Worm (Caenorhabditis elegans) whole organism, L1 larva: ENCODE results near the gene T05H10.8.
A peak's percentile ranks its signal among the peaks of the same experiment; 100 is the strongest.

Experiments
- C04F5.9 ChIP-seq: sonication (generic microtip); optimal IDR thresholded peaks from 2 replicates; lab custom pipeline; 2016; ENCODE audit warnings: missing genetic modification characterization, missing compliant biosample characterization
- C16A3.4 ChIP-seq: fragments of 150-350 bp; optimal IDR thresholded peaks from 2 replicates; lab custom pipeline; 2014; ENCODE audit warnings: missing biosample characterization, missing genetic modification characterization
- C34B4.2 ChIP-seq: sonication (generic microtip); optimal IDR thresholded peaks from 2 replicates; lab custom pipeline; 2017; ENCODE audit warnings: mild to moderate bottlenecking, missing genetic modification characterization, missing compliant biosample characterization
- Y116A8C.19 ChIP-seq: sonication (generic microtip); optimal IDR thresholded peaks from 2 replicates; lab custom pipeline; 2016; ENCODE audit warnings: missing compliant biosample characterization, missing genetic modification characterization, borderline replicate concordance
- aha-1 ChIP-seq: fragments of 150-350 bp; optimal IDR thresholded peaks from 2 replicates; lab custom pipeline; 2014; ENCODE audit warnings: missing biosample characterization, missing genetic modification characterization
- alr-1 ChIP-seq: fragments of 200-800 bp; sonication (Bioruptor generic); optimal IDR thresholded peaks from 2 replicates; lab custom pipeline; 2018; ENCODE audit warnings: borderline replicate concordance, mild to moderate bottlenecking, missing genetic modification characterization, missing compliant biosample characterization
- aly-2 ChIP-seq: fragments of 150-350 bp; optimal IDR thresholded peaks from 2 replicates; lab custom pipeline; 2014; ENCODE audit warnings: missing biosample characterization, missing genetic modification characterization
- ama-1 ChIP-seq: fragments of 150-350 bp; optimal IDR thresholded peaks from 2 replicates; lab custom pipeline; 2014
- blmp-1 ChIP-seq: fragments of 150-350 bp; optimal IDR thresholded peaks from 2 replicates; lab custom pipeline; 2014; ENCODE audit warnings: missing biosample characterization, missing genetic modification characterization
- ceh-8 ChIP-seq: fragments of 200-800 bp; sonication (Bioruptor generic); optimal IDR thresholded peaks from 2 replicates; lab custom pipeline; 2018; ENCODE audit warnings: mild to moderate bottlenecking, missing genetic modification characterization, moderate library complexity, missing compliant biosample characterization
- dpl-1 ChIP-seq, 3 experiments: fragments of 150-350 bp in 2 of 3; sonication (generic microtip) in 1 of 3; optimal IDR thresholded peaks; 2 replicates each; lab custom pipeline; 2014 to 2017; ENCODE audit warnings: missing biosample characterization in 3 of 3, missing genetic modification characterization in 3 of 3, missing genetic modification reagents in 3 of 3
- efl-3 ChIP-seq: fragments of 200-800 bp; sonication (Bioruptor generic); optimal IDR thresholded peaks from 2 replicates; lab custom pipeline; 2018; ENCODE audit warnings: mild to moderate bottlenecking, missing genetic modification characterization, missing compliant biosample characterization
- elt-3 ChIP-seq, 6 experiments: fragments of 150-350 bp in 1 of 6; sonication (generic microtip); optimal IDR thresholded peaks; 2 replicates each; lab custom pipeline; 2017 to 2018; ENCODE audit warnings: missing biosample characterization in 6 of 6, missing genetic modification characterization in 6 of 6, inconsistent platforms in 1 of 6
- fkh-10 ChIP-seq: sonication (generic microtip); optimal IDR thresholded peaks from 2 replicates; lab custom pipeline; 2017; ENCODE audit warnings: missing biosample characterization, missing genetic modification reagents, missing genetic modification characterization
- fkh-4 ChIP-seq: sonication (generic microtip); optimal IDR thresholded peaks from 2 replicates; lab custom pipeline; 2016; ENCODE audit warnings: missing compliant biosample characterization, missing genetic modification characterization, borderline replicate concordance
- fkh-8 ChIP-seq: sonication (generic microtip); optimal IDR thresholded peaks from 2 replicates; lab custom pipeline; 2016; ENCODE audit warnings: mild to moderate bottlenecking, missing genetic modification characterization, missing compliant biosample characterization
- grh-1 ChIP-seq: fragments of 200-800 bp; sonication (Bioruptor generic); IDR thresholded peaks from 2 replicates; pipeline ENCODE4 v1.3.6; 2022; ENCODE audit warnings: missing genetic modification reagents, missing genetic modification characterization, missing compliant biosample characterization
- irx-1 ChIP-seq: sonication (generic microtip); optimal IDR thresholded peaks from 2 replicates; lab custom pipeline; 2016; ENCODE audit warnings: missing genetic modification characterization, missing compliant biosample characterization
- isw-1 ChIP-seq: fragments of 200-800 bp; sonication (Bioruptor generic); IDR thresholded peaks from 2 replicates; pipeline ENCODE4 v1.3.6; 2022; ENCODE audit warnings: missing genetic modification characterization, missing compliant biosample characterization
- lin-14 ChIP-seq: fragments of 200-800 bp; sonication (Bioruptor generic); optimal IDR thresholded peaks from 2 replicates; lab custom pipeline; 2018; ENCODE audit warnings: mild to moderate bottlenecking, missing genetic modification characterization, moderate library complexity, missing compliant biosample characterization
- lin-15B ChIP-seq: fragments of 150-350 bp; sonication (generic microtip); optimal IDR thresholded peaks from 3 replicates; lab custom pipeline; 2014; ENCODE audit warnings: missing biosample characterization, missing genetic modification characterization
- lin-35 ChIP-seq, 2 experiments: fragments of 150-350 bp; optimal IDR thresholded peaks; 2 replicates each; lab custom pipeline; 2014; ENCODE audit warnings: missing biosample characterization in 2 of 2, missing genetic modification characterization in 2 of 2, missing genetic modification reagents in 2 of 2
- lin-39 ChIP-seq: fragments of 150-350 bp; optimal IDR thresholded peaks from 2 replicates; lab custom pipeline; 2014; ENCODE audit warnings: missing biosample characterization, missing genetic modification reagents, missing genetic modification characterization
- lir-3 ChIP-seq: sonication (generic microtip); optimal IDR thresholded peaks from 2 replicates; lab custom pipeline; 2016; ENCODE audit warnings: mild to moderate bottlenecking, missing genetic modification characterization, moderate library complexity, missing compliant biosample characterization; ENCODE audit not compliant: poor library complexity
- lsy-2 ChIP-seq, 2 experiments: fragments of 150-350 bp; optimal IDR thresholded peaks; 2 replicates each; lab custom pipeline; 2014; ENCODE audit warnings: missing biosample characterization in 2 of 2, missing genetic modification characterization in 2 of 2
- mab-9 ChIP-seq: fragments of 200-800 bp; sonication (Bioruptor generic); IDR thresholded peaks from 2 replicates; pipeline ENCODE4 v1.3.6; 2022; ENCODE audit warnings: missing genetic modification reagents, missing genetic modification characterization, missing compliant biosample characterization
- mef-2 ChIP-seq: fragments of 150-350 bp; optimal IDR thresholded peaks from 2 replicates; lab custom pipeline; 2014; ENCODE audit warnings: missing biosample characterization, missing genetic modification characterization
- mep-1 ChIP-seq: fragments of 150-350 bp; optimal IDR thresholded peaks from 2 replicates; lab custom pipeline; 2014; ENCODE audit warnings: missing biosample characterization, missing genetic modification characterization
- nhr-11 ChIP-seq: fragments of 150-350 bp; optimal IDR thresholded peaks from 2 replicates; lab custom pipeline; 2014; ENCODE audit warnings: missing biosample characterization, missing genetic modification characterization
- nhr-12 ChIP-seq: sonication (generic microtip); optimal IDR thresholded peaks from 2 replicates; lab custom pipeline; 2017; ENCODE audit warnings: missing biosample characterization, missing genetic modification characterization
- nhr-19 ChIP-seq: fragments of 200-800 bp; sonication (Bioruptor generic); conservative IDR thresholded peaks from 2 replicates; pipeline ENCODE4 v1.3.6; 2022; ENCODE audit warnings: missing genetic modification characterization, missing compliant biosample characterization
- nhr-20 ChIP-seq: sonication (generic microtip); optimal IDR thresholded peaks from 2 replicates; lab custom pipeline; 2016; ENCODE audit warnings: mild to moderate bottlenecking, missing genetic modification characterization, missing compliant biosample characterization
- nhr-28 ChIP-seq: fragments of 150-350 bp; optimal IDR thresholded peaks from 2 replicates; lab custom pipeline; 2014; ENCODE audit warnings: missing biosample characterization, missing genetic modification characterization
- nhr-47 ChIP-seq: sonication (generic microtip); optimal IDR thresholded peaks from 2 replicates; lab custom pipeline; 2016; ENCODE audit warnings: mild to moderate bottlenecking, missing genetic modification characterization, moderate library complexity, missing compliant biosample characterization
- nhr-71 ChIP-seq: sonication (generic microtip); optimal IDR thresholded peaks from 2 replicates; lab custom pipeline; 2016; ENCODE audit warnings: mild to moderate bottlenecking, missing genetic modification characterization, moderate library complexity, missing compliant biosample characterization
- nhr-77 ChIP-seq: fragments of 150-350 bp; optimal IDR thresholded peaks from 2 replicates; lab custom pipeline; 2014; ENCODE audit warnings: missing biosample characterization, missing genetic modification characterization
- nhr-84 ChIP-seq: sonication (generic microtip); optimal IDR thresholded peaks from 2 replicates; lab custom pipeline; 2017; ENCODE audit warnings: missing biosample characterization, missing genetic modification characterization
- nhr-85 ChIP-seq: sonication (generic microtip); peaks from one replicate; lab custom pipeline; 2016; ENCODE audit warnings: missing genetic modification characterization, inconsistent platforms, missing compliant biosample characterization
- pax-3 ChIP-seq: fragments of 200-800 bp; sonication (Bioruptor generic); optimal IDR thresholded peaks from 2 replicates; lab custom pipeline; 2018; ENCODE audit warnings: mild to moderate bottlenecking, missing genetic modification characterization, moderate library complexity, missing compliant biosample characterization
- pqm-1 ChIP-seq: sonication (generic microtip); optimal IDR thresholded peaks from 3 replicates; lab custom pipeline; 2017; ENCODE audit warnings: missing biosample characterization, missing genetic modification characterization
- snpc-4 ChIP-seq: fragments of 150-350 bp; optimal IDR thresholded peaks from 2 replicates; lab custom pipeline; 2014; ENCODE audit warnings: missing biosample characterization, missing genetic modification characterization
- snu-23 ChIP-seq: sonication (generic microtip); optimal IDR thresholded peaks from 2 replicates; lab custom pipeline; 2016; ENCODE audit warnings: missing genetic modification characterization, missing compliant biosample characterization
- sptf-1 ChIP-seq: fragments of 150-350 bp; optimal IDR thresholded peaks from 2 replicates; lab custom pipeline; 2014; ENCODE audit warnings: missing biosample characterization, missing genetic modification characterization
- sup-37 ChIP-seq: fragments of 200-800 bp; sonication (Bioruptor generic); optimal IDR thresholded peaks from 2 replicates; lab custom pipeline; 2018; ENCODE audit warnings: mild to moderate bottlenecking, missing genetic modification characterization, missing compliant biosample characterization
- swsn-7 ChIP-seq: sonication (generic microtip); optimal IDR thresholded peaks from 2 replicates; lab custom pipeline; 2016; ENCODE audit warnings: missing genetic modification characterization, missing compliant biosample characterization
- tbx-2 ChIP-seq: sonication (generic microtip); optimal IDR thresholded peaks from 2 replicates; lab custom pipeline; 2016; ENCODE audit warnings: missing genetic modification characterization, missing compliant biosample characterization
- tlp-1 ChIP-seq: fragments of 150-350 bp; optimal IDR thresholded peaks from 2 replicates; lab custom pipeline; 2014; ENCODE audit warnings: missing biosample characterization, missing genetic modification characterization
- unc-30 ChIP-seq: sonication (generic microtip); optimal IDR thresholded peaks from 2 replicates; lab custom pipeline; 2017; ENCODE audit warnings: missing biosample characterization, missing genetic modification characterization
- unc-62 ChIP-seq: fragments of 150-350 bp; optimal IDR thresholded peaks from 2 replicates; lab custom pipeline; 2014; ENCODE audit warnings: missing biosample characterization, missing genetic modification reagents, missing genetic modification characterization
- unc-98 ChIP-seq: fragments of 200-800 bp; sonication (Bioruptor generic); IDR thresholded peaks from 2 replicates; pipeline ENCODE4 v1.3.6; 2022; ENCODE audit warnings: missing genetic modification characterization, missing compliant biosample characterization
- xbp-1 ChIP-seq: sonication (generic microtip); optimal IDR thresholded peaks from 2 replicates; lab custom pipeline; 2016; ENCODE audit warnings: missing genetic modification characterization, missing compliant biosample characterization
- zag-1 ChIP-seq: fragments of 150-350 bp; optimal IDR thresholded peaks from 2 replicates; lab custom pipeline; 2014; ENCODE audit warnings: missing biosample characterization, missing genetic modification characterization
- ztf-11 ChIP-seq, 2 experiments: sonication (generic microtip); optimal IDR thresholded peaks; 2 replicates each; lab custom pipeline; 2016 to 2017; ENCODE audit warnings: missing genetic modification characterization in 2 of 2, missing biosample characterization in 1 of 2, missing compliant biosample characterization in 1 of 2
- ztf-4 ChIP-seq: fragments of 150-350 bp; optimal IDR thresholded peaks from 2 replicates; lab custom pipeline; 2014; ENCODE audit warnings: missing biosample characterization, missing genetic modification characterization

The T05H10.8 gene

DNA sequence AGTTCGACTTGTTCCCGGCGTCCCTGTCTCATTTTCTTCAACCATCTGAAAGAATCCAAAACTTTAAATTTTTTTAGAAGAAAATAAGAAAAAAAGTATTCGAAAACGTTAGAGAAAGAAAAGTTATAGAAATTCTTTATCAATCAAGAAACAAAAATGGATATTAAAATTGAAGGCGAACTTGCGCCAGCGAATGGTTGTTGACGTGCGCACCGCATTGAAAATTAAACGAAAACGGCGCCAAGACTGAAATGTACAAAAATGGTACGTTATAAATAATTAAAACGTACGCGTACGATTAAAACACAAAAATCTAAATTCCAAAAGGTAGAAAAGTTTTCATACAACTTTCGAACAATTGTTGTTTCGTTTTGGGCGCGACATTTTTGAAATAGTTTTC, 27.9 kb downstream of the T05H10.8 start, which contains the start of gene K02C4.3 (continued):
- TF ChIP-seq C16A3.4 (tag; lab: Kevin White, UChicago) (peak; percentile 39), nhr-20 (peak; percentile 76), fkh-4 (peak; percentile 12), nhr-12 (tag; lab: Kevin White, UChicago) (no peak), swsn-7 (tag; lab: Kevin White, UChicago) (peak; percentile 76), mab-9 (GFP tag; lab: Robert Waterston, UW) (no peak), fkh-8 (peak; percentile 43), aha-1 (tag; lab: Kevin White, UChicago) (no peak), dpl-1 (GFP tag; optimal IDR thresholded peaks at IDR 0.05; lab: Kevin White, UChicago) (peak; percentile 86 to 94 (median 93)), blmp-1 (tag; lab: Kevin White, UChicago) (peak; percentile 76), grh-1 (peak; percentile 37; the same call in 1 of the 2 replicates), nhr-47 (peak; percentile 81), nhr-19 (GFP tag; lab: Robert Waterston, UW) (peak; percentile 77), sup-37 (GFP tag; lab: Kevin White, UChicago) (peak; percentile 25), pax-3 (no peak), irx-1 (tag; lab: Kevin White, UChicago) (peak; percentile 71), pqm-1 (tag; lab: Kevin White, UChicago) (no peak), unc-98 (GFP tag; lab: Robert Waterston, UW) (no peak), ztf-4 (tag; lab: Kevin White, UChicago) (no peak), alr-1 (tag; lab: Kevin White, UChicago) (no peak), lin-14 (GFP tag; lab: Kevin White, UChicago) (peak; percentile 75), lir-3 (peak; percentile 50), isw-1 (GFP tag; lab: Robert Waterston, UW) (peak; percentile 59), mef-2 (tag; lab: Kevin White, UChicago) (no peak), lsy-2 (tag; optimal IDR thresholded peaks at IDR 0.05; lab: Kevin White, UChicago) (peak; percentile 87 to 90), zag-1 (tag; lab: Kevin White, UChicago) (no peak), sptf-1 (tag; lab: Kevin White, UChicago) (no peak), unc-30 (tag; lab: Kevin White, UChicago) (no peak), efl-3 (GFP tag; lab: Kevin White, UChicago) (no peak), snpc-4 (tag; lab: Kevin White, UChicago) (peak; percentile 89), Y116A8C.19 (tag; lab: Kevin White, UChicago) (no peak), ama-1 (lab: Kevin White, UChicago) (no peak), lin-39 (peak; percentile 60), nhr-71 (tag; lab: Kevin White, UChicago) (peak; percentile 85), C34B4.2 (tag; lab: Kevin White, UChicago) (no peak), tbx-2 (tag; lab: Kevin White, UChicago) (peak; percentile 77), lin-15B (tag; lab: Kevin White, UChicago) (peak; percentile 42), lin-35 (GFP tag; optimal IDR thresholded peaks at IDR 0.05; lab: Kevin White, UChicago) (peak; percentile 87 to 95), nhr-84 (tag; lab: Kevin White, UChicago) (no peak), ceh-8 (GFP tag; lab: Kevin White, UChicago) (peak; percentile 72), ztf-11 (tag; optimal IDR thresholded peaks at IDR 0.05; lab: Kevin White, UChicago) (peak in 1 of 2 experiments; percentile 63), snu-23 (GFP tag; lab: Kevin White, UChicago) (peak; percentile 85), nhr-77 (tag; lab: Kevin White, UChicago) (peak; percentile 33), tlp-1 (tag; lab: Kevin White, UChicago) (no peak), nhr-11 (tag; lab: Kevin White, UChicago) (no peak), xbp-1 (tag; lab: Kevin White, UChicago) (peak; percentile 74), C04F5.9 (tag; lab: Kevin White, UChicago) (peak; percentile 55), fkh-10 (GFP tag; lab: Kevin White, UChicago) (no peak), mep-1 (peak; percentile 87), aly-2 (tag; lab: Kevin White, UChicago) (peak; percentile 24), elt-3 (tag; optimal IDR thresholded peaks at IDR 0.05; lab: Kevin White, UChicago) (peak in 2 of 6 experiments; percentile 45 to 53), nhr-85 (tag; lab: Kevin White, UChicago) (peak; percentile 79), nhr-28 (no peak), unc-62 (GFP tag; lab: Kevin White, UChicago) (no peak)
